Worm (Caenorhabditis elegans) whole organism, L1 larva: ENCODE data around the gene ZK669.5.

Experiments
- blmp-1 ChIP-seq: fragments of 150-350 bp; optimal IDR thresholded peaks from 2 replicates; lab custom pipeline; 2014; ENCODE audit warnings: missing biosample characterization, missing genetic modification characterization
- ceh-63 ChIP-seq: fragments of 200-800 bp; sonication (Bioruptor generic); optimal IDR thresholded peaks from 2 replicates; lab custom pipeline; 2018; ENCODE audit warnings: mild to moderate bottlenecking, missing genetic modification characterization, missing compliant biosample characterization
- dpl-1 ChIP-seq, 3 experiments: fragments of 150-350 bp in 2 of 3; sonication (generic microtip) in 1 of 3; optimal IDR thresholded peaks; 2 replicates each; lab custom pipeline; 2014 to 2017; ENCODE audit warnings: missing biosample characterization in 3 of 3, missing genetic modification characterization in 3 of 3, missing genetic modification reagents in 3 of 3
- elt-2 ChIP-seq: sonication (generic microtip); optimal IDR thresholded peaks from 2 replicates; lab custom pipeline; 2016; ENCODE audit warnings: missing genetic modification characterization, mild to moderate bottlenecking, inconsistent platforms, missing compliant biosample characterization, missing genetic modification reagents
- lin-13 ChIP-seq: fragments of 150-350 bp; optimal IDR thresholded peaks from 2 replicates; lab custom pipeline; 2014; ENCODE audit warnings: missing biosample characterization, missing genetic modification reagents, missing genetic modification characterization
- lin-15B ChIP-seq: fragments of 150-350 bp; sonication (generic microtip); optimal IDR thresholded peaks from 3 replicates; lab custom pipeline; 2014; ENCODE audit warnings: missing biosample characterization, missing genetic modification characterization
- mab-9 ChIP-seq: fragments of 200-800 bp; sonication (Bioruptor generic); IDR thresholded peaks from 2 replicates; pipeline ENCODE4 v1.3.6; 2022; ENCODE audit warnings: missing genetic modification reagents, missing genetic modification characterization, missing compliant biosample characterization
- nhr-11 ChIP-seq: fragments of 150-350 bp; optimal IDR thresholded peaks from 2 replicates; lab custom pipeline; 2014; ENCODE audit warnings: missing biosample characterization, missing genetic modification characterization
- pag-3 ChIP-seq: sonication (generic microtip); optimal IDR thresholded peaks from 2 replicates; lab custom pipeline; 2017; ENCODE audit warnings: missing genetic modification characterization, mild to moderate bottlenecking, missing compliant biosample characterization, antibody characterized with exemption, borderline replicate concordance; ENCODE audit not compliant: insufficient read depth
- rnt-1 ChIP-seq: sonication (generic microtip); optimal IDR thresholded peaks from 2 replicates; lab custom pipeline; 2016; ENCODE audit warnings: mild to moderate bottlenecking, missing genetic modification characterization, moderate library complexity, missing compliant biosample characterization
- snu-23 ChIP-seq: sonication (generic microtip); optimal IDR thresholded peaks from 2 replicates; lab custom pipeline; 2016; ENCODE audit warnings: missing genetic modification characterization, missing compliant biosample characterization
- zag-1 ChIP-seq: fragments of 150-350 bp; optimal IDR thresholded peaks from 2 replicates; lab custom pipeline; 2014; ENCODE audit warnings: missing biosample characterization, missing genetic modification characterization
- ztf-11 ChIP-seq, 2 experiments: sonication (generic microtip); optimal IDR thresholded peaks; 2 replicates each; lab custom pipeline; 2016 to 2017; ENCODE audit warnings: missing genetic modification characterization in 2 of 2, missing biosample characterization in 1 of 2, missing compliant biosample characterization in 1 of 2

- TF ChIP-seq blmp-1, result no peak
- TF ChIP-seq dpl-1 (GFP tag; optimal IDR thresholded peaks at IDR 0.05; lab: Kevin White, UChicago), result no peak
- no peak for TF ChIP-seq snu-23 (GFP tag; lab: Kevin White, UChicago)
- no peak for TF ChIP-seq nhr-11
- TF ChIP-seq ztf-11 (tag; optimal IDR thresholded peaks at IDR 0.05; lab: Kevin White, UChicago), result no peak
- TF ChIP-seq mab-9, result no peak
- no peak for TF ChIP-seq rnt-1 (tag; lab: Kevin White, UChicago)
- TF ChIP-seq pag-3, result no peak
- no peak for TF ChIP-seq elt-2
- TF ChIP-seq zag-1, result no peak
- no peak for TF ChIP-seq lin-13 (GFP tag; lab: Kevin White, UChicago)
- TF ChIP-seq ceh-63, result no peak
- TF ChIP-seq lin-15B, result no peak
Measured at ce11 chrII:7900190-7900672, 46.4 kb downstream of the ZK669.5 start, which contains the start of gene rev-1.
